Worm (Caenorhabditis elegans) whole organism, L2 larva: ENCODE data around the gene F07C3.2.

ENCODE experiments used
- C34F6.9 ChIP-seq: fragments of 150-350 bp; optimal IDR thresholded peaks from 2 replicates; lab custom pipeline; 2014; ENCODE audit warnings: missing biosample characterization, missing genetic modification characterization
- F13H6.1 ChIP-seq: sonication (generic microtip); optimal IDR thresholded peaks from 2 replicates; lab custom pipeline; 2016; ENCODE audit warnings: missing genetic modification characterization, missing compliant biosample characterization
- Y55F3AM.14 ChIP-seq: fragments of 200-800 bp; sonication (Bioruptor generic); optimal IDR thresholded peaks from 2 replicates; lab custom pipeline; 2018; ENCODE audit warnings: mild to moderate bottlenecking, missing genetic modification characterization, missing compliant biosample characterization
- ZK546.5 ChIP-seq: sonication (generic microtip); optimal IDR thresholded peaks from 2 replicates; lab custom pipeline; 2017; ENCODE audit warnings: missing biosample characterization, missing genetic modification characterization
- alr-1 ChIP-seq: fragments of 150-350 bp; optimal IDR thresholded peaks from 2 replicates; lab custom pipeline; 2014; ENCODE audit warnings: missing biosample characterization, missing genetic modification characterization
- aly-2 ChIP-seq: fragments of 150-350 bp; optimal IDR thresholded peaks from 2 replicates; lab custom pipeline; 2014; ENCODE audit warnings: missing biosample characterization, missing genetic modification characterization
- ceh-16 ChIP-seq: fragments of 150-350 bp; optimal IDR thresholded peaks from 2 replicates; lab custom pipeline; 2014; ENCODE audit warnings: missing biosample characterization, missing genetic modification characterization
- ceh-82 ChIP-seq: fragments of 150-350 bp; optimal IDR thresholded peaks from 2 replicates; lab custom pipeline; 2014; ENCODE audit warnings: missing biosample characterization, missing genetic modification characterization
- dmd-4 ChIP-seq: sonication (generic microtip); optimal IDR thresholded peaks from 2 replicates; lab custom pipeline; 2017; ENCODE audit warnings: missing biosample characterization, missing genetic modification characterization
- egl-27 ChIP-seq: sonication (generic microtip); optimal IDR thresholded peaks from 3 replicates; lab custom pipeline; 2017; ENCODE audit warnings: missing biosample characterization, missing genetic modification reagents, missing genetic modification characterization
- elt-3 ChIP-seq: sonication (generic microtip); optimal IDR thresholded peaks from 2 replicates; lab custom pipeline; 2017; ENCODE audit warnings: missing biosample characterization, missing genetic modification characterization
- gmeb-1 ChIP-seq: fragments of 150-350 bp; optimal IDR thresholded peaks from 2 replicates; lab custom pipeline; 2014; ENCODE audit warnings: missing biosample characterization, missing genetic modification characterization
- lin-11 ChIP-seq: fragments of 150-350 bp; sonication (generic microtip); optimal IDR thresholded peaks from 2 replicates; lab custom pipeline; 2014; ENCODE audit warnings: missing biosample characterization, missing genetic modification characterization, inconsistent platforms, mixed read lengths
- lin-13 ChIP-seq: fragments of 150-350 bp; optimal IDR thresholded peaks from 2 replicates; lab custom pipeline; 2014; ENCODE audit warnings: missing biosample characterization, missing genetic modification reagents, missing genetic modification characterization
- lin-39 ChIP-seq: fragments of 150-350 bp; optimal IDR thresholded peaks from 2 replicates; lab custom pipeline; 2014; ENCODE audit warnings: missing biosample characterization, missing genetic modification reagents, missing genetic modification characterization
- lsy-2 ChIP-seq, 2 experiments: fragments of 150-350 bp in 1 of 2; sonication (generic microtip) in 1 of 2; optimal IDR thresholded peaks; 2 replicates each; lab custom pipeline; 2014 to 2017; ENCODE audit warnings: missing biosample characterization in 2 of 2, missing genetic modification characterization in 2 of 2
- mab-5 ChIP-seq: fragments of 150-350 bp; optimal IDR thresholded peaks from 2 replicates; lab custom pipeline; 2014; ENCODE audit warnings: missing biosample characterization, missing genetic modification characterization
- mdl-1 ChIP-seq, 2 experiments: fragments of 150-350 bp in 1 of 2; sonication (generic microtip) in 1 of 2; optimal IDR thresholded peaks; 2 replicates each; lab custom pipeline; 2017; ENCODE audit warnings: missing biosample characterization in 2 of 2, missing genetic modification characterization in 2 of 2
- nhr-11 ChIP-seq: fragments of 150-350 bp; optimal IDR thresholded peaks from 2 replicates; lab custom pipeline; 2014; ENCODE audit warnings: missing biosample characterization, missing genetic modification characterization
- nhr-12 ChIP-seq: fragments of 150-350 bp; optimal IDR thresholded peaks from 2 replicates; lab custom pipeline; 2014; ENCODE audit warnings: missing biosample characterization, missing genetic modification characterization
- nhr-129 ChIP-seq: fragments of 150-350 bp; optimal IDR thresholded peaks from 2 replicates; lab custom pipeline; 2014; ENCODE audit warnings: missing biosample characterization, missing genetic modification characterization
- nhr-21 ChIP-seq: fragments of 150-350 bp; optimal IDR thresholded peaks from 2 replicates; lab custom pipeline; 2014; ENCODE audit warnings: missing biosample characterization, missing genetic modification characterization
- nhr-23 ChIP-seq: fragments of 150-350 bp; optimal IDR thresholded peaks from 2 replicates; lab custom pipeline; 2014; ENCODE audit warnings: missing biosample characterization, missing genetic modification reagents, missing genetic modification characterization
- nhr-237 ChIP-seq: fragments of 150-350 bp; optimal IDR thresholded peaks from 2 replicates; lab custom pipeline; 2014; ENCODE audit warnings: missing biosample characterization, missing genetic modification characterization
- nhr-6 ChIP-seq: fragments of 150-350 bp; optimal IDR thresholded peaks from 2 replicates; lab custom pipeline; 2014; ENCODE audit warnings: missing biosample characterization, missing genetic modification characterization
- nhr-77 ChIP-seq: fragments of 150-350 bp; optimal IDR thresholded peaks from 2 replicates; lab custom pipeline; 2014; ENCODE audit warnings: missing biosample characterization, missing genetic modification characterization
- peb-1 ChIP-seq: fragments of 150-350 bp; optimal IDR thresholded peaks from 2 replicates; lab custom pipeline; 2014; ENCODE audit warnings: missing biosample characterization, missing genetic modification characterization
- sem-4 ChIP-seq: fragments of 150-350 bp; optimal IDR thresholded peaks from 2 replicates; lab custom pipeline; 2014; ENCODE audit warnings: missing biosample characterization, missing genetic modification reagents, missing genetic modification characterization
- skn-1 ChIP-seq: sonication (generic microtip); optimal IDR thresholded peaks from 2 replicates; lab custom pipeline; 2017; ENCODE audit warnings: missing biosample characterization, missing genetic modification characterization
- sma-3 ChIP-seq: sonication (generic microtip); optimal IDR thresholded peaks from 2 replicates; lab custom pipeline; 2016; ENCODE audit warnings: missing genetic modification reagents, missing genetic modification characterization, missing compliant biosample characterization
- sma-9 ChIP-seq, 2 experiments: fragments of 150-350 bp in 1 of 2; sonication (generic microtip) in 1 of 2; optimal IDR thresholded peaks; 2 replicates each; lab custom pipeline; 2014 to 2016; ENCODE audit warnings: missing genetic modification characterization in 2 of 2, mild to moderate bottlenecking in 1 of 2, missing biosample characterization in 1 of 2, missing compliant biosample characterization in 1 of 2, missing genetic modification reagents in 1 of 2, moderate library complexity in 1 of 2
- unc-39 ChIP-seq: fragments of 150-350 bp; optimal IDR thresholded peaks from 2 replicates; lab custom pipeline; 2014; ENCODE audit warnings: missing biosample characterization, missing genetic modification characterization
- unc-55 ChIP-seq: fragments of 150-350 bp; sonication (generic microtip); optimal IDR thresholded peaks from 3 replicates; lab custom pipeline; 2014; ENCODE audit warnings: missing biosample characterization, missing genetic modification reagents, missing genetic modification characterization
- zag-1 ChIP-seq: fragments of 150-350 bp; optimal IDR thresholded peaks from 2 replicates; lab custom pipeline; 2014; ENCODE audit warnings: missing biosample characterization, missing genetic modification characterization
- ztf-11 ChIP-seq: sonication (generic microtip); optimal IDR thresholded peaks from 2 replicates; lab custom pipeline; 2017; ENCODE audit warnings: missing biosample characterization, missing genetic modification characterization
- ztf-4 ChIP-seq: fragments of 150-350 bp; optimal IDR thresholded peaks from 2 replicates; lab custom pipeline; 2014; ENCODE audit warnings: missing biosample characterization, missing genetic modification characterization

The F07C3.2 gene

ce11 chrV:9266399-9266798 lies 40.5 kb downstream of the F07C3.2 start, which contains the start of gene slc-17.7:
TSS of gene slc-17.7 (minus strand) at chrV:9266499.
- TF ChIP-seq ztf-11 (tag; lab: Kevin White, UChicago), result no peak
- no peak for TF ChIP-seq nhr-6 (tag; lab: Kevin White, UChicago)
- no peak for TF ChIP-seq Y55F3AM.14 (GFP tag; lab: Kevin White, UChicago)
- TF ChIP-seq mdl-1 (tag; optimal IDR thresholded peaks at IDR 0.05; lab: Kevin White, UChicago), result no peak
- TF ChIP-seq lin-39 (tag; lab: Kevin White, UChicago), result no peak
- TF ChIP-seq unc-39 (tag; lab: Kevin White, UChicago), result no peak
- TF ChIP-seq sma-3, result no peak
- TF ChIP-seq dmd-4 (tag; lab: Kevin White, UChicago), result no peak
- TF ChIP-seq egl-27 (tag; lab: Kevin White, UChicago), result no peak
- TF ChIP-seq lsy-2 (tag; optimal IDR thresholded peaks at IDR 0.05; lab: Kevin White, UChicago), result no peak
- TF ChIP-seq nhr-11 (tag; lab: Kevin White, UChicago), result no peak
- no peak for TF ChIP-seq nhr-21
- TF ChIP-seq sem-4, result no peak
- TF ChIP-seq elt-3 (tag; lab: Kevin White, UChicago), result no peak
- no peak for TF ChIP-seq lin-11
- no peak for TF ChIP-seq ztf-4 (tag; lab: Kevin White, UChicago)
- TF ChIP-seq alr-1 (tag; lab: Kevin White, UChicago), result no peak
- TF ChIP-seq gmeb-1 (tag; lab: Kevin White, UChicago), result no peak
- TF ChIP-seq F13H6.1 (tag; lab: Kevin White, UChicago), result no peak
- TF ChIP-seq mab-5, result no peak

ce11 chrV:9268202-9268601 lies 42.3 kb downstream of the F07C3.2 start:
- no peak for TF ChIP-seq skn-1 (tag; lab: Kevin White, UChicago)
- no peak for TF ChIP-seq ztf-11 (tag; lab: Kevin White, UChicago)
- no peak for TF ChIP-seq lin-13 (GFP tag; lab: Kevin White, UChicago)
- no peak for TF ChIP-seq nhr-21
- no peak for TF ChIP-seq nhr-23 (tag; lab: Kevin White, UChicago)
- no peak for TF ChIP-seq nhr-12 (tag; lab: Kevin White, UChicago)
- TF ChIP-seq elt-3 (tag; lab: Kevin White, UChicago), result no peak
- TF ChIP-seq aly-2 (tag; lab: Kevin White, UChicago), result no peak
- no peak for TF ChIP-seq unc-55 (GFP tag; lab: Kevin White, UChicago)
- TF ChIP-seq nhr-129 (tag; lab: Kevin White, UChicago), result no peak
- no peak for TF ChIP-seq peb-1 (tag; lab: Kevin White, UChicago)
- no peak for TF ChIP-seq ceh-16 (tag; lab: Kevin White, UChicago)
- TF ChIP-seq, all 48 proteins: peak for 0

- peak; percentile 11 for TF ChIP-seq sma-9 (GFP tag; optimal IDR thresholded peaks at IDR 0.05; lab: Kevin White, UChicago)
- no peak for TF ChIP-seq sma-9 (tag; optimal IDR thresholded peaks at IDR 0.05; lab: Kevin White, UChicago)
- TF ChIP-seq zag-1 (tag; lab: Kevin White, UChicago), result peak; percentile 12
- TF ChIP-seq ceh-82 (tag; lab: Kevin White, UChicago), result no peak
- TF ChIP-seq mdl-1 (tag; optimal IDR thresholded peaks at IDR 0.05; lab: Kevin White, UChicago), result peak; percentile 34 to 38
- TF ChIP-seq mab-5, result no peak
- peak; percentile 22 for TF ChIP-seq F13H6.1 (tag; lab: Kevin White, UChicago)
- no peak for TF ChIP-seq nhr-11 (tag; lab: Kevin White, UChicago)
- TF ChIP-seq sma-3, result no peak
- no peak for TF ChIP-seq ztf-4 (tag; lab: Kevin White, UChicago)
Measured at ce11 chrV:9270442-9270841, 44.5 kb downstream of the F07C3.2 start.

- TF ChIP-seq lsy-2 (tag; optimal IDR thresholded peaks at IDR 0.05; lab: Kevin White, UChicago), result peak in 1 of 2 experiments; percentile 2
- TF ChIP-seq nhr-237 (tag; lab: Kevin White, UChicago), result no peak
- no peak for TF ChIP-seq ZK546.5 (tag; lab: Kevin White, UChicago)
- TF ChIP-seq ztf-11 (tag; lab: Kevin White, UChicago), result no peak
Measured at ce11 chrV:9271835-9272234, 45.9 kb downstream of the F07C3.2 start.

- TF ChIP-seq nhr-77 (tag; lab: Kevin White, UChicago) (no peak), C34F6.9 (tag; lab: Kevin White, UChicago) (peak; percentile 23), sma-9 (GFP tag; optimal IDR thresholded peaks at IDR 0.05; lab: Kevin White, UChicago) (peak; percentile 4), sma-9 (tag; optimal IDR thresholded peaks at IDR 0.05; lab: Kevin White, UChicago) (no peak)
Measured at ce11 chrV:9272624-9273023, 46.7 kb downstream of the F07C3.2 start.
